Worm (Caenorhabditis elegans) whole organism, late embryonic: ENCODE results near the gene Y75B12B.1.
"Not testable (repeated sequence)": the region's sequence is repeated elsewhere in the genome, so short reads cannot be mapped to it uniquely, and the experiment has no call there.

ENCODE experiments used
- C08G9.2 ChIP-seq: sonication (generic microtip); optimal IDR thresholded peaks from 2 replicates; lab custom pipeline; 2016; ENCODE audit warnings: mild to moderate bottlenecking, missing genetic modification characterization, moderate library complexity, missing compliant biosample characterization
- C38D4.7 ChIP-seq: fragments of 200-800 bp; sonication (Bioruptor generic); optimal IDR thresholded peaks from 2 replicates; lab custom pipeline; 2018; ENCODE audit warnings: mild to moderate bottlenecking, missing genetic modification characterization, moderate library complexity, missing compliant biosample characterization
- F13H6.1 ChIP-seq: sonication (generic microtip); optimal IDR thresholded peaks from 2 replicates; lab custom pipeline; 2016; ENCODE audit warnings: missing genetic modification characterization, missing compliant biosample characterization
- Y22D7AL.16 ChIP-seq: sonication (generic microtip); optimal IDR thresholded peaks from 2 replicates; lab custom pipeline; 2016; ENCODE audit warnings: missing genetic modification characterization, missing compliant biosample characterization
- ama-1 ChIP-seq: fragments of 150-350 bp; optimal IDR thresholded peaks from 2 replicates; lab custom pipeline; 2014
- ceh-18 ChIP-seq: sonication (generic microtip); optimal IDR thresholded peaks from 2 replicates; lab custom pipeline; 2016; ENCODE audit warnings: missing genetic modification characterization, missing compliant biosample characterization
- ceh-22 ChIP-seq: sonication (generic microtip); optimal IDR thresholded peaks from 2 replicates; lab custom pipeline; 2017; ENCODE audit warnings: missing biosample characterization, missing genetic modification characterization
- ceh-31 ChIP-seq: sonication (generic microtip); optimal IDR thresholded peaks from 2 replicates; lab custom pipeline; 2016; ENCODE audit warnings: missing genetic modification characterization, missing compliant biosample characterization
- dmd-4 ChIP-seq: sonication (generic microtip); optimal IDR thresholded peaks from 2 replicates; lab custom pipeline; 2016; ENCODE audit warnings: borderline replicate concordance, missing genetic modification characterization, missing compliant biosample characterization
- elt-2 ChIP-seq: sonication (generic microtip); optimal IDR thresholded peaks from 2 replicates; lab custom pipeline; 2016; ENCODE audit warnings: missing genetic modification reagents, missing genetic modification characterization, missing compliant biosample characterization
- elt-4 ChIP-seq: sonication (generic microtip); optimal IDR thresholded peaks from 2 replicates; lab custom pipeline; 2016; ENCODE audit warnings: missing genetic modification characterization, missing compliant biosample characterization
- fkh-6 ChIP-seq: sonication (generic microtip); optimal IDR thresholded peaks from 2 replicates; lab custom pipeline; 2016; ENCODE audit warnings: missing genetic modification characterization, missing compliant biosample characterization
- gmeb-2 ChIP-seq: sonication (generic microtip); optimal IDR thresholded peaks from 2 replicates; lab custom pipeline; 2016; ENCODE audit warnings: missing genetic modification characterization, inconsistent platforms, missing compliant biosample characterization
- hlh-6 ChIP-seq: sonication (generic microtip); optimal IDR thresholded peaks from 2 replicates; lab custom pipeline; 2016; ENCODE audit warnings: missing genotype, missing genetic modification characterization, missing compliant biosample characterization
- hlh-8 ChIP-seq: sonication (generic microtip); optimal IDR thresholded peaks from 2 replicates; lab custom pipeline; 2016; ENCODE audit warnings: missing genotype, missing genetic modification characterization, missing compliant biosample characterization
- lim-6 ChIP-seq: sonication (generic microtip); optimal IDR thresholded peaks from 2 replicates; lab custom pipeline; 2016; ENCODE audit warnings: missing genetic modification characterization, missing compliant biosample characterization
- lin-11 ChIP-seq: fragments of 200-800 bp; sonication (Bioruptor generic); optimal IDR thresholded peaks from 2 replicates; lab custom pipeline; 2018; ENCODE audit warnings: mild to moderate bottlenecking, missing genetic modification characterization, missing compliant biosample characterization
- mec-3 ChIP-seq: sonication (generic microtip); optimal IDR thresholded peaks from 2 replicates; lab custom pipeline; 2016; ENCODE audit warnings: borderline replicate concordance, missing genetic modification characterization, missing compliant biosample characterization
- npax-4 ChIP-seq: sonication (generic microtip); optimal IDR thresholded peaks from 2 replicates; lab custom pipeline; 2016; ENCODE audit warnings: missing genetic modification characterization, missing compliant biosample characterization
- pag-3 ChIP-seq: sonication (generic microtip); optimal IDR thresholded peaks from 2 replicates; lab custom pipeline; 2016; ENCODE audit warnings: missing compliant biosample characterization, missing genetic modification characterization, borderline replicate concordance
- pat-9 ChIP-seq: fragments of 200-800 bp; sonication (Bioruptor generic); optimal IDR thresholded peaks from 2 replicates; lab custom pipeline; 2018; ENCODE audit warnings: mild to moderate bottlenecking, missing genetic modification characterization, moderate library complexity, missing compliant biosample characterization
- pha-4 ChIP-seq: fragments of 150-350 bp; optimal IDR thresholded peaks from 2 replicates; lab custom pipeline; 2018; ENCODE audit warnings: missing biosample characterization, missing genetic modification reagents, missing genetic modification characterization
- pqm-1 ChIP-seq: sonication (generic microtip); optimal IDR thresholded peaks from 2 replicates; lab custom pipeline; 2016; ENCODE audit warnings: missing genetic modification characterization, missing compliant biosample characterization
- pros-1 ChIP-seq: fragments of 150-350 bp; optimal IDR thresholded peaks from 2 replicates; lab custom pipeline; 2014; ENCODE audit warnings: missing biosample characterization, missing genetic modification reagents, missing genetic modification characterization
- ref-2 ChIP-seq: sonication (generic microtip); optimal IDR thresholded peaks from 2 replicates; lab custom pipeline; 2016; ENCODE audit warnings: missing genetic modification characterization, missing compliant biosample characterization
- rnt-1 ChIP-seq: sonication (generic microtip); optimal IDR thresholded peaks from 2 replicates; lab custom pipeline; 2016; ENCODE audit warnings: missing genetic modification characterization, missing compliant biosample characterization
- sdc-2 ChIP-seq: sonication (generic microtip); optimal IDR thresholded peaks from 2 replicates; lab custom pipeline; 2016; ENCODE audit warnings: missing genotype, missing genetic modification characterization, missing compliant biosample characterization
- sox-4 ChIP-seq: sonication (generic microtip); optimal IDR thresholded peaks from 2 replicates; lab custom pipeline; 2017; ENCODE audit warnings: mild to moderate bottlenecking, missing genetic modification characterization, inconsistent platforms, missing compliant biosample characterization
- tbx-2 ChIP-seq: sonication (generic microtip); optimal IDR thresholded peaks from 2 replicates; lab custom pipeline; 2016; ENCODE audit warnings: missing genetic modification characterization, missing compliant biosample characterization
- tbx-7 ChIP-seq: sonication (generic microtip); optimal IDR thresholded peaks from 2 replicates; lab custom pipeline; 2016; ENCODE audit warnings: missing genotype, missing genetic modification characterization, missing compliant biosample characterization
- ttx-3 ChIP-seq: sonication (generic microtip); optimal IDR thresholded peaks from 2 replicates; lab custom pipeline; 2016; ENCODE audit warnings: missing genetic modification reagents, missing genetic modification characterization, missing compliant biosample characterization
- unc-55 ChIP-seq: sonication (generic microtip); optimal IDR thresholded peaks from 2 replicates; lab custom pipeline; 2017; ENCODE audit warnings: missing biosample characterization, missing genetic modification reagents, missing genetic modification characterization
- zip-5 ChIP-seq: sonication (generic microtip); optimal IDR thresholded peaks from 2 replicates; lab custom pipeline; 2016; ENCODE audit warnings: missing genetic modification characterization, missing compliant biosample characterization

The Y75B12B.1 gene

DNA sequence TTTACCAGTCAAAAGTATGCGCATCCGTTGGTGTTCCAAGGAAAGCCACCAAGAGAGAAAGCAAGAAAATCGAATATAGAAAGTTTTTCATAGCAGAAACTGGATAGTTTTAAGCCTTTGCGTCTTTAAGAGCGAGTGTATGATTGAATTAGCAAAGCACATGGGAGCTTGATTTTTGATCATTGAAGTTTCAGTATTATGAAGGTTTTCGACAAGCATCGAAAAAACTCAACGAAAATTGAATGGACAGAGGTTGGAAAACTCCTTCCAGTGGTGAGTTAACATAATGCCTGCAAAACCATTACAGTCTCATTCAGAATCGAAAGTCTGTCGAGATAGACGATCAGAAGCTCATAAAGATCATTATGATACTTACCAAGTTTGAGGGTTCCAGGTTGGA, 9.4 kb downstream of the Y75B12B.1 start, which contains the start of gene Y75B12B.13:
TSS of gene Y75B12B.13 (minus strand) at position 101 of the 400 bp plus-strand sequence.
- TF ChIP-seq npax-4 (no peak), pag-3 (tag; lab: Kevin White, UChicago) (no peak), hlh-6 (tag; lab: Kevin White, UChicago) (no peak), fkh-6 (no peak), dmd-4 (tag; lab: Kevin White, UChicago) (no peak), ttx-3 (tag; lab: Kevin White, UChicago) (no peak)

DNA sequence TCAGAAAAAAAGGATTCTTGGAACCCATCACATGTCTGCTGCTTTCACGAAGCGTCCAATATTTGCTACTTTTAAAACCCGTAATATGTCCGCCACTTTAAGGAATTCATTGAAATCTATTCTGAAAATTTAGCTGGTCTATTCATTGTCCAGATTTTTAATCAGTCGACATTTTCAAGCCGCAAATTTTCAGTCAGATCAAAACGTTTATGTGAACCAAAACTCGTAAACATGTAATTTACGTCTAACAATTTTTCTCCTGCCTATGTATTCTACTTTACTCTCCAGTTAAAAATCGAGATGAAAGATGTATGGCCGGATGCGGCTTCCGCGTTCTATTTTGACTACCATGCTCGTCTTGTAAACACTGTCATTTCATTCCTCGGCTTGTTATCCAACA, 13.5 kb downstream of the Y75B12B.1 start, which contains the start of gene srw-1:
TSS of gene srw-1 (plus strand) at position 301 of the 400 bp plus-strand sequence.
- TF ChIP-seq F13H6.1 (tag; lab: Kevin White, UChicago) (no peak), Y22D7AL.16 (no peak), zip-5 (tag; lab: Kevin White, UChicago) (no peak), fkh-6 (no peak), ama-1 (lab: Kevin White, UChicago) (no peak), pag-3 (tag; lab: Kevin White, UChicago) (no peak), pqm-1 (no peak), hlh-8 (no peak), pros-1 (tag; lab: Kevin White, UChicago) (no peak), mec-3 (tag; lab: Kevin White, UChicago) (no peak), gmeb-2 (tag; lab: Kevin White, UChicago) (no peak), pha-4 (no peak), ceh-22 (tag; lab: Kevin White, UChicago) (no peak), unc-55 (GFP tag; lab: Kevin White, UChicago) (no peak), C38D4.7 (no peak), npax-4 (no peak)

DNA sequence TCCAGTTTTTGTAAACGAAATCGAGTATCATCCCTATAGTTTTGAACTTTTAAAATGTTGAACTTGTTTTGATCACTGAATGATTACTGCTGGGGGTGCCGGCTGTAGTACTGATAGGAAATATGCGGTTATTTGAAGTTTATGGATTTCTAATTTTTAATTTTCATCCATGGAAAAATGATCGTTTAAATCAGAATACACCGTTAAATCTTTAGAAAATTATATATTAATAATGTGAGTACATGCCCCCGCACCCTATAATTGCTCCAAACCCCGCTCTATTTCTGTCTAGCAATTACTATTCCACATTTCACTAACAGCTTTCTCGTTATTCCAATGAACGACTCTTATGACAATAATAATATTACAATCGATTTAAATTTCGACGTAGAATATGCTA, 15.3 kb downstream of the Y75B12B.1 start, which contains the start of gene Y75B12B.10:
TSS of gene Y75B12B.10 (plus strand) at position 301 of the 400 bp plus-strand sequence.
- TF ChIP-seq rnt-1 (tag; lab: Kevin White, UChicago) = no peak
- no peak for TF ChIP-seq sox-4 (tag; lab: Kevin White, UChicago)
- TF ChIP-seq pat-9 = no peak
- no peak for TF ChIP-seq fkh-6
- TF ChIP-seq elt-4 = no peak
- TF ChIP-seq lim-6 (tag; lab: Kevin White, UChicago) = no peak
- TF ChIP-seq lin-11 = no peak
- no peak for TF ChIP-seq ceh-18 (tag; lab: Kevin White, UChicago)
- no peak for TF ChIP-seq pros-1 (tag; lab: Kevin White, UChicago)
- no peak for TF ChIP-seq ref-2
- TF ChIP-seq tbx-7 (tag; lab: Kevin White, UChicago) = no peak
- no peak for TF ChIP-seq sdc-2 (tag; lab: Kevin White, UChicago)
- TF ChIP-seq C08G9.2 (tag; lab: Kevin White, UChicago) = no peak
- TF ChIP-seq gmeb-2 (tag; lab: Kevin White, UChicago) = no peak

DNA sequence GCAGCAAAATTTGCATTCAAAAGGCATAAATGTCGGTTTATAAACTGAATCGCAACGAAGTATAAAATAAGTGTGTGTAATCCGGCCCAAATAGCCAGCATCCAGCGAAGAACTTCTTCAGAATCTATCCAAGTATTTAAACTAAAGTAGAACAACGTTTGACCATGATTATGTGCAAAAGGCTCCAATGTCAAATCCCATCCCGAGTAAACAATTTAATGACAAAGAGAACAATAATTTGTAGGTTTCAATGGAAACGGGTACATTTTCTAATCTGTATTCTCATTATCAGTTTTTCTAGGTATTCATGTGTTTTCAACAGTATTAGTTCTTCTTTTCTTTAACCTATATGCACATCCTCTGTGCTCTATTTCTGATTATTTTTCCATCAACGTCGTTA, 23.2 kb downstream of the Y75B12B.1 start, which contains the start of gene C41G6.12:
TSS of gene C41G6.12 (minus strand) at position 101 of the 400 bp plus-strand sequence.
- TF ChIP-seq pha-4; ceh-31 (tag; lab: Kevin White, UChicago); elt-4: not testable (repeated sequence)

DNA sequence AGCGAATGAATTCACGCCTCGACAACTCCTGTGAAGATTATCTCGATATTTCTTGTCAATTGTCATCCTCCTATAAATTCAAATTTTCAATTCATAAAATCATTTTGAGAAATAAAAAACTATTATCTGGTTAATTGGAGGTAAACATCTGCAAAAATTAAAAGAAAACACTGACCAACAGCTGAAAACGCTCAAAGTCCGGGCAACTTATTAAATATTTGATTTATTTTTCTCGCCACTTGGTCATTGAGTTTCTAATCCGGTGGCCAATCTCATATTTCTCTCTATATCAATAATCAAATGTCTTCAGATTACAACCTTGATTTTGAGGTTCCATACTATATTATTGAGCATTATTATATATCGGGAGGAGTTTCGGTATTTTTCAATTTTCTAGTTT, 27.4 kb downstream of the Y75B12B.1 start, which contains the start of gene sri-24:
TSS of gene sri-24 (plus strand) at position 301 of the 400 bp plus-strand sequence.
- TF ChIP-seq ttx-3 (tag; lab: Kevin White, UChicago); elt-2 (tag; lab: Kevin White, UChicago); C38D4.7: not testable (repeated sequence)

DNA sequence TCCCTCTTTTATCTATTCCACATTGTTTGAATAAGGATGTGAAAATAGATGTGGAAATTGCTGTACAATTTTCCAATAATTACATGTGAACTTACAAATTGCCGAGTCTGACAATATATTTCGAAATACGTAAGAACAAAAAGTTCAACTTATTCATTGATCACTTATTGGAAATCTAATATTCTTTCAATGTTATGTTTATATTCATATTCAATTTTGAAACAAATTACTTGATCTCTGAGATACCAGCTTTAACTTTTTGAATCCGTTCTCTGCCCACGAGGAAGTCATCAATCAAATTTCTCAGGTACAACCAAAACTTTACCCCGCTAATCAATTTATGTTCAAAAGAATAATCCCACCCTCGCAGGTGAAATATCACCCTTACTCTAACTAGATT, 30.7 kb downstream of the Y75B12B.1 start, which contains the start of gene sri-26:
TSS of gene sri-26 (plus strand) at position 301 of the 400 bp plus-strand sequence.
- not testable (repeated sequence) for TF ChIP-seq tbx-2 (tag; lab: Kevin White, UChicago); pqm-1; pag-3 (tag; lab: Kevin White, UChicago)
